Worm (Caenorhabditis elegans): ENCODE measurements around the gene hst-2.

- TF ChIP-seq ceh-45 (GFP tag; IDR thresholded peaks at IDR 0.05) (no peak), pag-3 (tag; optimal IDR thresholded peaks at IDR 0.05; ENCODE audit: borderline replicate concordance) (no peak), ceh-18 (tag; optimal IDR thresholded peaks at IDR 0.05) (no peak), fax-1 (tag; optimal IDR thresholded peaks at IDR 0.05) (no peak), ets-4 (tag; optimal IDR thresholded peaks at IDR 0.05) (no peak), F13H6.1 (tag; optimal IDR thresholded peaks at IDR 0.05) (no peak), rnt-1 (tag; optimal IDR thresholded peaks at IDR 0.05) (no peak), ceh-19 (GFP tag; optimal IDR thresholded peaks at IDR 0.05) (no peak), ceh-34 (tag; optimal IDR thresholded peaks at IDR 0.05) (no peak), unc-3 (GFP tag; conservative IDR thresholded peaks at IDR 0.05) (no peak), unc-3 (tag; optimal IDR thresholded peaks at IDR 0.05) (no peak), C08G9.2 (tag; optimal IDR thresholded peaks at IDR 0.05) (no peak), odd-2 (tag; optimal IDR thresholded peaks at IDR 0.05) (no peak), ceh-6 (GFP tag; optimal IDR thresholded peaks at IDR 0.05) (no peak), pha-4 (tag; optimal IDR thresholded peaks at IDR 0.05) (no peak)
These were observed 34.5 kb upstream of the hst-2 start for ce11 chrX:11241479-11241878.

Data from whole organism, late embryonic.